Fruit fly (Drosophila melanogaster): Measurements from ENCODE around the gene f.
A peak's percentile ranks its signal among the peaks of the same experiment; 100 is the strongest.

The f gene

DNA sequence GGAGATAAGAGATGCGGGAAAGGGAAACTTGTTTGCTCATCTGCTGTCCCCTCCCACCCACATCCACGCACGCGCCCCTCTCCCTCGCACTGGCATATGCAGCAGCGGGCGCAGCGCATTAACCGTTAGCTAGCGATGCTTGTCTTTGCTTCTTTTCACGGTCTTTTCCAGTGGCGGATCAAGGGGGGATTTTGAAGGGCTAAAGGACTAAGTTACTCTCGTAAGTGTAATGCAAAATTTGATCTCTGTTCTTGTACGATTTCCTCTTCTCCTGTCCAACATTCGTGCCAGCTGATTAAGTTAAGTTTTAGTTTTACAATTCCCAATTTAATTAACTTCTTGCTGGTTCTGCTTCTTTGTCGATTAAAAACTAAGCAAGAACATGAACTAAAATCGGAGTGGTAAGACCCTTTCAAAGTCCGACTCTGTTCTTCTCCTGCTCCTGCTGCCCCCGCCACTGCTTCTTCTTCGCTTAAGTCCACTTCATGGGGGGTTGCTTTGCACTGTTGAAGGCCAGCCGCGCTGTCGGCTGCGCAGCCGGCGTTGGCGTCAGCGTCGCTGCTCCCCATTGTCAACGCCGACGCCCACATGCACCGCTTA is 68.0 kb downstream of the f start (continued):
- no peak for TF ChIP-seq ro (GFP tag; IDR thresholded peaks at IDR 0.05)
- TF ChIP-seq ind (GFP tag; optimal IDR thresholded peaks at IDR 0.05), result peak; percentile 54
- no peak for TF ChIP-seq aop (GFP tag; IDR thresholded peaks at IDR 0.05)
- TF ChIP-seq wek (GFP tag; optimal IDR thresholded peaks at IDR 0.05), result no peak
- TF ChIP-seq TFAM (GFP tag; optimal IDR thresholded peaks at IDR 0.05), result no peak
- peak; percentile 30 for TF ChIP-seq odd (GFP tag; optimal IDR thresholded peaks at IDR 0.05)
- TF ChIP-seq CG17612 (GFP tag; IDR thresholded peaks at IDR 0.05), result no peak
- TF ChIP-seq CG5953 (GFP tag; IDR thresholded peaks at IDR 0.05), result no peak
- TF ChIP-seq slbo (GFP tag; IDR thresholded peaks at IDR 0.05), result no peak
- TF ChIP-seq CG17361 (GFP tag; IDR thresholded peaks at IDR 0.05), result peak; percentile 79
- no peak for TF ChIP-seq Ravus (GFP tag; IDR thresholded peaks at IDR 0.05)
- TF ChIP-seq exex (tag; optimal IDR thresholded peaks at IDR 0.05), result no peak
- no peak for TF ChIP-seq insv (GFP tag; optimal IDR thresholded peaks at IDR 0.05)
- TF ChIP-seq Trl (optimal IDR thresholded peaks at IDR 0.05), result peak in 1 of 2 experiments; percentile 20
- TF ChIP-seq Trl (GFP tag; optimal IDR thresholded peaks at IDR 0.05), result peak; percentile 51
- TF ChIP-seq tx (GFP tag; optimal IDR thresholded peaks at IDR 0.05), result no peak
- TF ChIP-seq Opbp (GFP tag; IDR thresholded peaks at IDR 0.05; ENCODE audit: partially characterized antibody), result no peak
- TF ChIP-seq Ada2b (GFP tag; IDR thresholded peaks at IDR 0.05), result peak; percentile 18; the same call in 1 of the 2 replicates
- peak; percentile 60 for TF ChIP-seq kni (GFP tag; optimal IDR thresholded peaks at IDR 0.05)
- peak; percentile 47 for TF ChIP-seq Hsf (GFP tag; optimal IDR thresholded peaks at IDR 0.05)
- no peak for TF ChIP-seq CG6791 (GFP tag; IDR thresholded peaks at IDR 0.05; ENCODE audit: partially characterized antibody)
- peak; percentile 53 for TF ChIP-seq Hmr (GFP tag; optimal IDR thresholded peaks at IDR 0.05)
- TF ChIP-seq Oaz (GFP tag; IDR thresholded peaks at IDR 0.05), result no peak
- peak; percentile 4 for TF ChIP-seq caup (GFP tag; optimal IDR thresholded peaks at IDR 0.05; ENCODE audit: severe bottlenecking)
- TF ChIP-seq CG7745 (tag; optimal IDR thresholded peaks at IDR 0.05), result no peak
- peak; percentile 40 for TF ChIP-seq CG15696 (tag; optimal IDR thresholded peaks at IDR 0.05)
- TF ChIP-seq CG11085 (GFP tag; IDR thresholded peaks at IDR 0.05), result no peak
- peak; percentile 60 to 71 for TF ChIP-seq bsh (GFP tag; optimal IDR thresholded peaks at IDR 0.05)
- peak; percentile 31 for TF ChIP-seq CG34376 (GFP tag; optimal IDR thresholded peaks at IDR 0.05)
- TF ChIP-seq run (tag; optimal IDR thresholded peaks at IDR 0.05), result no peak
- TF ChIP-seq Hand (GFP tag; optimal IDR thresholded peaks at IDR 0.05), result no peak
- peak; percentile 34; the same call in 1 of the 2 replicates for TF ChIP-seq HLH3B (GFP tag; IDR thresholded peaks at IDR 0.05)
- TF ChIP-seq chn (GFP tag; optimal IDR thresholded peaks at IDR 0.05), result peak; percentile 39
- no peak for TF ChIP-seq Neu2 (GFP tag; optimal IDR thresholded peaks at IDR 0.05; ENCODE audit: borderline replicate concordance)
- no peak for TF ChIP-seq corto (GFP tag; optimal IDR thresholded peaks at IDR 0.05)
- TF ChIP-seq chm (GFP tag; IDR thresholded peaks at IDR 0.05), result no peak
- TF ChIP-seq Dfd (GFP tag; optimal IDR thresholded peaks at IDR 0.05), result no peak
- peak; percentile 26; the same call in 1 of the 2 replicates for TF ChIP-seq CG10366 (GFP tag; IDR thresholded peaks at IDR 0.05)
- TF ChIP-seq lov (optimal IDR thresholded peaks at IDR 0.05), result no peak
- TF ChIP-seq lov (GFP tag; IDR thresholded peaks at IDR 0.05), result no peak
- no peak for TF ChIP-seq CG33213 (GFP tag; optimal IDR thresholded peaks at IDR 0.05)
- TF ChIP-seq Myb (GFP tag; optimal IDR thresholded peaks at IDR 0.05), result peak; percentile 49
- peak; percentile 74 for TF ChIP-seq dmrt11E (tag; optimal IDR thresholded peaks at IDR 0.05)
- TF ChIP-seq h (optimal IDR thresholded peaks at IDR 0.05), result no peak
- peak; percentile 26 for TF ChIP-seq p53 (GFP tag; optimal IDR thresholded peaks at IDR 0.05)
- TF ChIP-seq salm (tag; optimal IDR thresholded peaks at IDR 0.05), result no peak
- TF ChIP-seq D (optimal IDR thresholded peaks at IDR 0.05), result no peak
- TF ChIP-seq D (GFP tag; optimal IDR thresholded peaks at IDR 0.05), result peak; percentile 76
- TF ChIP-seq ara (GFP tag; IDR thresholded peaks at IDR 0.05), result no peak
- TF ChIP-seq CG43689 (GFP tag; IDR thresholded peaks at IDR 0.05), result no peak
- TF ChIP-seq dan (GFP tag; IDR thresholded peaks at IDR 0.05), result no peak
- no peak for TF ChIP-seq Dref (GFP tag; IDR thresholded peaks at IDR 0.05)

All from whole organism, embryonic.